Worm (Caenorhabditis elegans) whole organism, young adult: ENCODE data around the gene nemt-1.

Source experiments
- B0261.1 ChIP-seq: sonication (generic microtip); optimal IDR thresholded peaks from 2 replicates; lab custom pipeline; 2016; ENCODE audit warnings: mild to moderate bottlenecking, missing genetic modification characterization, moderate library complexity, missing compliant biosample characterization
- B0336.3 ChIP-seq: fragments of 200-800 bp; sonication (Bioruptor generic); IDR thresholded peaks from 2 replicates; pipeline ENCODE4 v1.3.6; 2022; ENCODE audit warnings: missing genetic modification characterization, missing compliant biosample characterization
- F10E7.11 ChIP-seq: sonication (generic microtip); optimal IDR thresholded peaks from 2 replicates; lab custom pipeline; 2017; ENCODE audit warnings: mild to moderate bottlenecking, missing genetic modification characterization, moderate library complexity, missing compliant biosample characterization
- F22D6.2 ChIP-seq: sonication (generic microtip); optimal IDR thresholded peaks from 2 replicates; lab custom pipeline; 2016; ENCODE audit warnings: mild to moderate bottlenecking, missing genetic modification characterization, missing compliant biosample characterization
- F52B5.7 ChIP-seq: sonication (generic microtip); optimal IDR thresholded peaks from 2 replicates; lab custom pipeline; 2016; ENCODE audit warnings: mild to moderate bottlenecking, missing genetic modification characterization, missing compliant biosample characterization
- K11D2.4 ChIP-seq: fragments of 200-800 bp; sonication (Bioruptor generic); IDR thresholded peaks from 2 replicates; pipeline ENCODE4 v1.3.6; 2022; ENCODE audit warnings: missing genetic modification reagents, missing genetic modification characterization, missing compliant biosample characterization
- K12H6.12 ChIP-seq: fragments of 200-800 bp; sonication (Bioruptor generic); optimal IDR thresholded peaks from 2 replicates; lab custom pipeline; 2018; ENCODE audit warnings: mild to moderate bottlenecking, missing genetic modification characterization, missing compliant biosample characterization
- Y53G8AR.9 ChIP-seq: fragments of 200-800 bp; sonication (Bioruptor generic); conservative IDR thresholded peaks from 2 replicates; pipeline ENCODE4 v1.3.6; 2022; ENCODE audit warnings: missing genetic modification reagents, missing genetic modification characterization, missing compliant biosample characterization
- Y56A3A.18 ChIP-seq: fragments of 200-800 bp; sonication (Bioruptor generic); IDR thresholded peaks from 2 replicates; pipeline ENCODE4 v1.3.6; 2022; ENCODE audit warnings: missing genetic modification reagents, missing genetic modification characterization, missing compliant biosample characterization
- Y67H2A.10 ChIP-seq: fragments of 200-800 bp; sonication (Bioruptor generic); conservative IDR thresholded peaks from 2 replicates; pipeline ENCODE4 v1.3.6; 2022; ENCODE audit warnings: missing genetic modification reagents, missing genetic modification characterization, missing compliant biosample characterization
- Y95B8A.8 ChIP-seq: fragments of 200-800 bp; sonication (Bioruptor generic); IDR thresholded peaks from 2 replicates; pipeline ENCODE4 v1.3.6; 2022; ENCODE audit warnings: missing genetic modification reagents, missing genetic modification characterization, missing compliant biosample characterization
- ZK185.1 ChIP-seq: sonication (generic microtip); optimal IDR thresholded peaks from 2 replicates; lab custom pipeline; 2016; ENCODE audit warnings: mild to moderate bottlenecking, missing genetic modification characterization, missing compliant biosample characterization; ENCODE audit not compliant: poor library complexity, severe bottlenecking
- akir-1 ChIP-seq: fragments of 200-800 bp; sonication (Bioruptor generic); optimal IDR thresholded peaks from 2 replicates; lab custom pipeline; 2018; ENCODE audit warnings: mild to moderate bottlenecking, missing genetic modification characterization, moderate library complexity, missing compliant biosample characterization
- attf-5 ChIP-seq: fragments of 200-800 bp; sonication (Bioruptor generic); optimal IDR thresholded peaks from 2 replicates; lab custom pipeline; 2018; ENCODE audit warnings: mild to moderate bottlenecking, missing genetic modification characterization, missing compliant biosample characterization
- attf-6 ChIP-seq: fragments of 200-800 bp; sonication (Bioruptor generic); IDR thresholded peaks from 2 replicates; pipeline ENCODE4 v1.3.6; 2022; ENCODE audit warnings: missing genetic modification reagents, missing genetic modification characterization, missing compliant biosample characterization
- bed-2 ChIP-seq: fragments of 200-800 bp; sonication (Bioruptor generic); IDR thresholded peaks from 2 replicates; pipeline ENCODE4 v1.3.6; 2022; ENCODE audit warnings: missing genetic modification reagents, missing genetic modification characterization, missing compliant biosample characterization
- ceh-40 ChIP-seq: fragments of 200-800 bp; sonication (Bioruptor generic); IDR thresholded peaks from 2 replicates; pipeline ENCODE4 v1.3.6; 2022; ENCODE audit warnings: missing genetic modification characterization, missing compliant biosample characterization
- ceh-58 ChIP-seq: fragments of 200-800 bp; sonication (Bioruptor generic); IDR thresholded peaks from 2 replicates; pipeline ENCODE4 v1.3.6; 2022; ENCODE audit warnings: missing genetic modification characterization, missing compliant biosample characterization
- ceh-79 ChIP-seq: sonication (generic microtip); optimal IDR thresholded peaks from 2 replicates; lab custom pipeline; 2017; ENCODE audit warnings: mild to moderate bottlenecking, missing genetic modification characterization, missing compliant biosample characterization
- ceh-91 ChIP-seq: fragments of 200-800 bp; sonication (Bioruptor generic); IDR thresholded peaks from 2 replicates; pipeline ENCODE4 v1.3.6; 2022; ENCODE audit warnings: missing genetic modification reagents, missing genetic modification characterization, missing compliant biosample characterization
- dox-1 ChIP-seq: fragments of 200-800 bp; sonication (Bioruptor generic); IDR thresholded peaks from 2 replicates; pipeline ENCODE4 v1.3.6; 2022; ENCODE audit warnings: missing genetic modification reagents, missing genetic modification characterization, missing compliant biosample characterization
- dpff-1 ChIP-seq: sonication (generic microtip); optimal IDR thresholded peaks from 2 replicates; lab custom pipeline; 2017; ENCODE audit warnings: mild to moderate bottlenecking, missing genetic modification characterization, missing compliant biosample characterization
- egl-44 ChIP-seq: fragments of 200-800 bp; sonication (Bioruptor generic); IDR thresholded peaks from 2 replicates; pipeline ENCODE4 v1.3.6; 2022; ENCODE audit warnings: missing genetic modification reagents, missing genetic modification characterization, missing compliant biosample characterization
- him-1 ChIP-seq: sonication (generic microtip); optimal IDR thresholded peaks from 2 replicates; lab custom pipeline; 2016; ENCODE audit warnings: missing genotype, missing genetic modification reagents, missing genetic modification characterization, missing compliant biosample characterization
- hmg-1.2 ChIP-seq: fragments of 200-800 bp; sonication (Bioruptor generic); IDR thresholded peaks from 2 replicates; pipeline ENCODE4 v1.3.6; 2022; ENCODE audit warnings: missing genetic modification reagents, missing genetic modification characterization, missing compliant biosample characterization
- hmg-20 ChIP-seq: fragments of 200-800 bp; sonication (Bioruptor generic); IDR thresholded peaks from 2 replicates; pipeline ENCODE4 v1.3.6; 2022; ENCODE audit warnings: missing genetic modification reagents, missing genetic modification characterization, missing compliant biosample characterization
- lin-40 ChIP-seq: sonication (generic microtip); optimal IDR thresholded peaks from 2 replicates; lab custom pipeline; 2016; ENCODE audit warnings: missing genetic modification characterization, mild to moderate bottlenecking, missing compliant biosample characterization, missing genotype, missing genetic modification reagents
- lin-54 ChIP-seq: fragments of 200-800 bp; sonication (Bioruptor generic); optimal IDR thresholded peaks from 2 replicates; lab custom pipeline; 2018; ENCODE audit warnings: mild to moderate bottlenecking, missing genetic modification characterization, missing compliant biosample characterization
- lsl-1 ChIP-seq: fragments of 200-800 bp; sonication (Bioruptor generic); optimal IDR thresholded peaks from 2 replicates; lab custom pipeline; 2018; ENCODE audit warnings: mild to moderate bottlenecking, missing genetic modification characterization, moderate library complexity, missing compliant biosample characterization
- madf-6 ChIP-seq: fragments of 200-800 bp; sonication (Bioruptor generic); IDR thresholded peaks from 2 replicates; pipeline ENCODE4 v1.3.6; 2022; ENCODE audit warnings: missing genetic modification reagents, missing genetic modification characterization, missing compliant biosample characterization
- madf-8 ChIP-seq: fragments of 200-800 bp; sonication (Bioruptor generic); conservative IDR thresholded peaks from 2 replicates; pipeline ENCODE4 v1.3.6; 2022; ENCODE audit warnings: missing genetic modification reagents, missing genetic modification characterization, missing compliant biosample characterization
- mcd-1 ChIP-seq: fragments of 200-800 bp; sonication (Bioruptor generic); IDR thresholded peaks from 2 replicates; pipeline ENCODE4 v1.3.6; 2022; ENCODE audit warnings: missing genetic modification reagents, missing genetic modification characterization, missing compliant biosample characterization
- nhr-80 ChIP-seq: sonication (generic microtip); optimal IDR thresholded peaks from 2 replicates; lab custom pipeline; 2016; ENCODE audit warnings: missing genetic modification characterization, missing compliant biosample characterization
- nhr-90 ChIP-seq: sonication (generic microtip); optimal IDR thresholded peaks from 2 replicates; lab custom pipeline; 2016; ENCODE audit warnings: missing genotype, mild to moderate bottlenecking, missing genetic modification characterization, missing compliant biosample characterization
- pha-4 ChIP-seq: fragments of 150-350 bp; sonication (generic microtip); optimal IDR thresholded peaks from 2 replicates; lab custom pipeline; 2014; ENCODE audit warnings: missing biosample characterization, missing genetic modification reagents, missing genetic modification characterization
- snpc-1.3 ChIP-seq: sonication (generic microtip); optimal IDR thresholded peaks from 2 replicates; lab custom pipeline; 2017; ENCODE audit warnings: missing genetic modification characterization, mild to moderate bottlenecking, missing compliant biosample characterization, antibody characterized with exemption, moderate library complexity, missing genotype, missing genetic modification reagents; ENCODE audit not compliant: insufficient read depth
- somi-1 ChIP-seq: fragments of 200-800 bp; sonication (Bioruptor generic); optimal IDR thresholded peaks from 2 replicates; lab custom pipeline; 2018; ENCODE audit warnings: mild to moderate bottlenecking, missing genetic modification characterization, missing compliant biosample characterization
- tbp1 ChIP-seq: fragments of 200-800 bp; sonication (Bioruptor generic); optimal IDR thresholded peaks from 2 replicates; lab custom pipeline; 2018; ENCODE audit warnings: mild to moderate bottlenecking, missing genetic modification characterization, missing compliant biosample characterization
- tlf-1 ChIP-seq: fragments of 200-800 bp; sonication (Bioruptor generic); optimal IDR thresholded peaks from 2 replicates; lab custom pipeline; 2018; ENCODE audit warnings: mild to moderate bottlenecking, missing genetic modification characterization, missing compliant biosample characterization
- unc-130 ChIP-seq: sonication (generic microtip); optimal IDR thresholded peaks from 2 replicates; lab custom pipeline; 2016; ENCODE audit warnings: missing genetic modification reagents, missing genetic modification characterization, missing compliant biosample characterization
- ztf-18 ChIP-seq: sonication (generic microtip); optimal IDR thresholded peaks from 2 replicates; lab custom pipeline; 2016; ENCODE audit warnings: missing genotype, mild to moderate bottlenecking, missing genetic modification characterization, missing compliant biosample characterization
- ztf-26 ChIP-seq: sonication (generic microtip); optimal IDR thresholded peaks from 2 replicates; lab custom pipeline; 2017; ENCODE audit warnings: missing genetic modification characterization, missing compliant biosample characterization
- ztf-3 ChIP-seq: fragments of 200-800 bp; sonication (Bioruptor generic); optimal IDR thresholded peaks from 2 replicates; lab custom pipeline; 2018; ENCODE audit warnings: mild to moderate bottlenecking, missing genetic modification characterization, missing compliant biosample characterization

nemt-1 gene

ce11 chrIV:9339205-9339604 is 20.0 kb upstream of the nemt-1 start, which contains the start of gene T20D3.6:
T20D3.6 (minus strand) TSS chrIV:9339305.
- TF ChIP-seq lin-54 (no peak), ceh-79 (no peak), attf-6 (GFP tag; lab: Robert Waterston, UW) (no peak), ztf-26 (no peak), unc-130 (GFP tag; lab: Kevin White, UChicago) (no peak), lsl-1 (no peak), Y53G8AR.9 (GFP tag; lab: Robert Waterston, UW) (no peak)

- TF ChIP-seq bed-2 (GFP tag; lab: Robert Waterston, UW), result no peak
- no peak for TF ChIP-seq snpc-1.3 (tag; lab: Kevin White, UChicago)
- peak; percentile 45 for TF ChIP-seq him-1 (tag; lab: Kevin White, UChicago)
- no peak for TF ChIP-seq F52B5.7
- TF ChIP-seq, all 124 proteins: peak for 1
Observed at ce11 chrIV:9336538-9337090, 17.4 kb upstream of the nemt-1 start, which contains the start of gene T20D3.5. T20D3.5 (plus strand) TSS chrIV:9337040.

ce11 chrIV:9335552-9336251 is 16.5 kb upstream of the nemt-1 start, which contains the start of the genes coa-4 and T20D3.14:
coa-4 (minus strand) TSS chrIV:9335602.
T20D3.14 (minus strand) TSS chrIV:9335909.
- TF ChIP-seq lin-40 (tag; lab: Kevin White, UChicago) (peak; percentile 32), K12H6.12 (tag; lab: Kevin White, UChicago) (no peak), K11D2.4 (GFP tag; lab: Robert Waterston, UW) (no peak), pha-4 (tag; lab: Kevin White, UChicago) (peak; percentile 15), egl-44 (GFP tag; lab: Robert Waterston, UW) (0 out of 2 replicates have a peak, but pooled peaks have one; percentile 21), ZK185.1 (peak; percentile 53), tbp1 (peak; percentile 8), hmg-1.2 (GFP tag; lab: Robert Waterston, UW) (peak; percentile 75), Y53G8AR.9 (GFP tag; lab: Robert Waterston, UW) (no peak), akir-1 (GFP tag; lab: Kevin White, UChicago) (no peak), Y56A3A.18 (GFP tag; lab: Robert Waterston, UW) (no peak), ceh-91 (no peak), tlf-1 (GFP tag; lab: Kevin White, UChicago) (no peak), ztf-3 (GFP tag; lab: Kevin White, UChicago) (no peak), dox-1 (no peak), somi-1 (GFP tag; lab: Kevin White, UChicago) (no peak), ztf-26 (no peak), ztf-18 (tag; lab: Kevin White, UChicago) (no peak), Y95B8A.8 (GFP tag; lab: Robert Waterston, UW) (no peak), hmg-20 (no peak), mcd-1 (GFP tag; lab: Robert Waterston, UW) (peak; percentile 42; the same call in 1 of the 2 replicates), madf-8 (no peak), ceh-58 (no peak), nhr-80 (tag; lab: Kevin White, UChicago) (peak; percentile 71), madf-6 (GFP tag; lab: Robert Waterston, UW) (no peak), attf-5 (peak; percentile 43), dpff-1 (no peak), ceh-40 (GFP tag; lab: Robert Waterston, UW) (0 out of 2 replicates have a peak, but pooled peaks have one; percentile 13), F10E7.11 (tag; lab: Kevin White, UChicago) (no peak), B0336.3 (GFP tag; lab: Robert Waterston, UW) (0 out of 2 replicates have a peak, but pooled peaks have one; percentile 26), B0261.1 (no peak), lin-54 (no peak), nhr-90 (tag; lab: Kevin White, UChicago) (no peak), him-1 (tag; lab: Kevin White, UChicago) (no peak), F22D6.2 (tag; lab: Kevin White, UChicago) (no peak), attf-6 (GFP tag; lab: Robert Waterston, UW) (no peak), Y67H2A.10 (GFP tag; lab: Robert Waterston, UW) (no peak)
